Fruit fly (Drosophila melanogaster) S2 (cell line): ENCODE data around the gene CG11902.

ENCODE experiments used
- CG8478 ChIP-seq: fragments of >200 bp; optimal IDR thresholded peaks from 2 replicates; lab custom pipeline; 2018
- CTCF ChIP-seq, 2 experiments: fragments of >200 bp; optimal IDR thresholded peaks; 2 replicates each; lab custom pipeline; 2018

CG11902 gene

DNA sequence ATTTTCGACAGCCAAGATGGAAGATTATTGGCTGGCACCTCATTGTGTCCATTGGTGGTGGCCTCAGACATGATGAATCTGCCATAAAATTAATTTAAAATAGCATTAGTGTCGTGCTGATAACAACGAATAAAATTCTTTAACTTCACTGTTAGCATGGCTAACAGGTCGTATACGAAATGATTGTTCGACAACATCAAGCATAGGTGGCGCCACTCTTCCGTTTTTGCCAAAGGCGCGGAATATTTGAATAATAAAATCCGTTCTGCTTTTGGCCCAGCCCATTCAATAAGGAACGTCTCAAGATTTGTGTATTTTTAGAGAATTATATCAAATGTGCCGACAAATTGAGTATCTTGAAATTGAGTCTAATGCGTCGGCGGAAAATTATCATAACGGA is 22.5 kb upstream of the CG11902 start:
- TF ChIP-seq CG8478 (lab: Kevin White, UChicago) (no peak), CTCF (optimal IDR thresholded peaks at IDR 0.05; lab: Kevin White, UChicago) (peak; percentile 69 to 78)

DNA sequence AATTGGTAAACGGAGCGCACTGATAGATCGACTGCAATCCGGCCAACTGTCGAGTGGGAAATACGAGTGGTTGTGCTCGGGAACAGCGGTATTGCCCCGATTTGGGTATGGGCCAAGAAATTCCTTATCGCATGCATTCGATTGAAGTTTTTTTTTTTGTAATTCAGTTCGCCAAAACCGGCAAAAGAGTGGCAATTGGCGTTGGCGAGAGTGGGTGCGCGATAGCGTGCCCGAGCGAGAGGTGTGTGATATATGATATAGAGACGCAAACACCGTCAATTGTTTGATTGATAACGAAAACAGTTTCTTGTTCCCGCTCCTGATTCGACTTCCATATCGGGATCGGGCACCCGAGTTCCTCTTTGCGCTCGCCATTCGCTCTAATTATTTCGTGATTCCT is 21.3 kb upstream of the CG11902 start, which contains the start of gene CG31087:
CG31087 (minus strand) TSS at position 63 of the 400 bp plus-strand sequence.
- no peak for TF ChIP-seq CTCF (optimal IDR thresholded peaks at IDR 0.05; lab: Kevin White, UChicago)
- TF ChIP-seq CG8478 (lab: Kevin White, UChicago): no peak

DNA sequence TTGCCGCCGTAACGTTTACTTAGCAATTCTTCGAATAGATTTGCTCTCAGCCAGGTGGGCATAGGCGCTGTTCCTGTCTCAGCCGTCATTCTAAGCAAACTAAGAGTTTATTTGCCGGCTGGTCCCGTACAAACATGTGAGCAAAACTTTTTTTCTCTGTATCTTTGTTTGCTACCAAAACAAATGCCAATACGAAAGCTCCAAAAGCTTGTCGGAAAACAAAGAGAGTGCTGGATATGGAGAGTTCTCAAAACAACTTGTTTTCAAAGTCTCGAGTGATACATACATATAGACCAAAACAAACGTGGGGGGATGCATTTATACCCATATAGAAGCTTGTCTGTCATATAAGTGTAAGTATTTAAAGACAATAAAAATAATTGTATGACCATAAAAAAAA is 19.0 kb upstream of the CG11902 start, which contains the start of gene CG10559:
CG10559 (minus strand) TSS at position 101 of the 400 bp plus-strand sequence.
- TF ChIP-seq CG8478 (lab: Kevin White, UChicago) (no peak), CTCF (optimal IDR thresholded peaks at IDR 0.05; lab: Kevin White, UChicago) (no peak)

DNA sequence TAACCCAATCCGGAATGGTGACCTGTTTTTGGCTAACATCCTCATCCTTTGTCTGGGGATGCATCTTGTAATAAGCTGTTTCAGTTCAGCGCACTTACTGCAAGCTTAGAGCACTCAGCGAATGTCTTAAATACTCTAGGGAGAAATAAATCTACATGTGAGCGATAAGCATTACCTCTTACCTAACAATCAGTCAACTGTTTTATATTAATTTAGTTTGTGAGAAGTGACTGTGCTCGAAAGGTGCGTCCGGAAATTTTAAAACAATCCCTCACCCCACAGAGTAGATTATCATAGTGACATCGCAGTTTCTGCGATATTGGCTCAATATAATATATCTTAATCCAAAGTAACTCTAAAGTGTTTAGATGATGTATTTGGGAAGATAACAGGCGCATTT is 17.0 kb upstream of the CG11902 start, which contains the start of gene CG10553:
CG10553 (minus strand) TSS at position 101 of the 400 bp plus-strand sequence.
- TF ChIP-seq CG8478 (lab: Kevin White, UChicago) (no peak), CTCF (optimal IDR thresholded peaks at IDR 0.05; lab: Kevin White, UChicago) (no peak)

DNA sequence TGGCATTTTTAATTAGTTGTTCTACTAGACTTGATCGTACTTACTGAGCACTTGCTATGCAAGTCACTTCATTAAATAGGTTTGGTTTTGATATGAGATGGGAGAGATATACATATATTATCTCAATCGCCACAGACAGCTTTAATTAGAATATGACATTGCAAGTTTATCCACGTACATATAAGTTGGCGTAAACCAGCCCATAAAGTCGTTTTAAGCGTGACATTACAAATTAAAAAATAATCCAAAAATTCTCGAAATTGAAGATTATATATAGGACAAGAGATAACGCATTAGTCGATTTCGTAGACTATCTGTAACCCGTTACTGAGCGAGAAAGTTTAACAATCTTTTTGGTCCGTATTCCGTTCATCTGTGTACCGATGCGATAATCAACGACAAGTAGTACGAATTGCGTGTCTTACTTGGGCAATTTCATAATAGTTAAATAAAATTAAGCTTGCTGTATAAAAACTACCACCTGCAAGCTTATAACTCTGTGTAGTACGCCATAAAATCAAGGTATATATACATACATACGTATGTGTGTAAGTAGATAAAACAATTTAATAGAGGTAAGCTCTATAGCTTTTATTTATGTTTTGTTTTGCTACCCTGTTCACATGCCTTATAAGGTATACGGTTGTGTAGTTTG is 14.9 kb upstream of the CG11902 start, which contains the start of gene CG10560:
CG10560 (minus strand) TSS at position 51 of the 655 bp plus-strand sequence.
- TF ChIP-seq CG8478 (lab: Kevin White, UChicago) (no peak), CTCF (optimal IDR thresholded peaks at IDR 0.05; lab: Kevin White, UChicago) (no peak)

DNA sequence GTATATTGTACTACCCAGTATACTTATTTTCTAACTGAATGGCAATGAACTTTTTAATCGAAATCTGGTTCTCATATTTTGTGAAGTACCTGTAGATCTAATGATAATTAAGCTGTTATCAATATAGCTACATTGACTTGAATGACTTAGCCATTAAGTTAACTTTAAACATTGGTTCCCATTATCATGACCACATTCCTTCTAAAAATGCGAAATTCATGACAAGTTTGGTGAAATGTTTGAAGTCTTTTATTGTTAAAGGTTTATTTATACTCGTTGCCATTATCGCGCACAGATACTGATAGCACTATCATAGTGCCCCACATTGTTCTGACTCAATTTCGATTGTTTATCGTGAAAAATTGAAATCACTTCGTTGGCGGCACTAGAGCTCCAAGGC is 14.2 kb upstream of the CG11902 start:
- TF ChIP-seq CTCF (optimal IDR thresholded peaks at IDR 0.05; lab: Kevin White, UChicago) (no peak), CG8478 (lab: Kevin White, UChicago) (no peak)

DNA sequence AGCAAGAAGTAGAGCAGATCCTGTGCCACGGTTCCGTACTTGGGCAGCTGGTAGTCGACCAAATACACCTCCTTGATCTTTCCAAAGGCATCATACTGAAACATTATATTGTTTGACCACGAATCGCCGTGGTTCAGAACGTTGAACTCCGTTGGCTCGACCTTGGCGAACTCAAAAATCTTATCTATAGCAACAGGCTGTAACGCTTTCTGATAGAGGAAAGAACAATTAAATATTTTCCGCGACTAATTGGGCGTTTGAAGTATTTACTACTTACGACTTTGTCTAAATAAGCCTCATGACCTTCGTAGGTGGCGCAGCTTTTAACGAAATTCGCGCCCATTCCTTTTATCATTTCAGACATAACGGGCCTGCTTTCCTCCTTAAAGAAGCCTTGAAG is 13.4 kb upstream of the CG11902 start:
- TF ChIP-seq CTCF (optimal IDR thresholded peaks at IDR 0.05; lab: Kevin White, UChicago) (no peak), CG8478 (lab: Kevin White, UChicago) (no peak)

DNA sequence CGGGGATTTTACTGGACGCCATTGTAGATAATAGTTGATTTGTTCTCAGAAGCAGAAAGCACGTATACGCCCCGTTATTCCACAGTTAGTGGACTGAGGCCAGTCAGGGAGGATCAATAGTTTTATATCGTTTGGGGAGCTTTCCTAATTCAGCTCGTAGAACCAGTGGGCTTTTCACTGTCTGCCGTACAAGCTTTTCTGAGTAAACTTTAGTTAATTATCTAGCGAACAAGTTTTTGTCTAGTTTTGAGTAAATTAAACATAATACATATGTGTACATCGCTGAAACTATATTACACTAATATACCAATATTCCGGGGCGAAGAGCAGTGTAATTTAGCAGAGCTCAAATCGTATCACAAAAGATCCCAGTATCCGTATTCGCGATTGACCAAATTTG is 12.4 kb upstream of the CG11902 start, which contains the start of gene CG10562:
CG10562 (minus strand) TSS at position 101 of the 400 bp plus-strand sequence.
- TF ChIP-seq CTCF (optimal IDR thresholded peaks at IDR 0.05; lab: Kevin White, UChicago) (no peak), CG8478 (lab: Kevin White, UChicago) (no peak)

DNA sequence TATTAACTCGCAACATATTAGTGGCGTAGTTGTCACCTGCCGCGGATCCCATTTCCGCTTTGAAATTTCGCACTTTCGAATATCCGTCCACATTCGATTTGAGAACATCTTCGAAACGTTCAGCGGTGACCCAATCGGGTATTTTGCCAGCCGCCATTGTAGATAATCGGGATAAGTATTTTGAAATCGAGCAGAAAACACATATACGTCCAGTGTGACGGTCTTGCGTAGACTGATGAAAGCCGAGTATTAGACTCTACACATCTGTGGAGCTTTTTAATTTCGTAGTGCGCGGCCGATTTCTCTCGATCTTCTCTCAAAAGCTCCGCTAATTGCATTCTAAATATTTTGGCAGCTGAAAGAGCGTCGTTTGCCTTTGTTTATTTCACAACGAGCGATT is 6.0 kb upstream of the CG11902 start, which contains the start of gene CHKov1:
CHKov1 (minus strand) TSS at position 238 of the 400 bp plus-strand sequence.
- TF ChIP-seq CG8478 (lab: Kevin White, UChicago) (no peak), CTCF (optimal IDR thresholded peaks at IDR 0.05; lab: Kevin White, UChicago) (no peak)

DNA sequence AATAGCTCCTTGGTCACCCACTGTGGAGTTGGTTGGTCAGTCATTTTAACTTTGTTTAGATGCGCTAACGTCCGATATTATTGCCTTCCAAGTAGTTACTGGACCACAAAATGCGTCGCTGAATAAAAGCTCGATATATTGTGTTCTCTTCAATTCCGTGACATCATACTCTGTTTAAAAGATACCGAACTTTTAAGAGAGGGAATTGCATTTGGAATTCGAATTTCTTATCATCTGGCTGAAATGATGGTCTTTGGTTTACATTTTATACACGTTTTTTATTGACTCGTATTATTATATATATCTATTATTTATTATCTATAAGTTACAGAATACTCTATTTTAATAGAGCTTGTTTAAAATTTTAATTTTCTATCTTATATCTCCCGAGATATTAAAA is 4.0 kb upstream of the CG11902 start, which contains the start of gene CHKov2:
CHKov2 (minus strand) TSS at position 101 of the 400 bp plus-strand sequence.
- no peak for TF ChIP-seq CTCF (optimal IDR thresholded peaks at IDR 0.05; lab: Kevin White, UChicago)
- TF ChIP-seq CG8478 (lab: Kevin White, UChicago): no peak

DNA sequence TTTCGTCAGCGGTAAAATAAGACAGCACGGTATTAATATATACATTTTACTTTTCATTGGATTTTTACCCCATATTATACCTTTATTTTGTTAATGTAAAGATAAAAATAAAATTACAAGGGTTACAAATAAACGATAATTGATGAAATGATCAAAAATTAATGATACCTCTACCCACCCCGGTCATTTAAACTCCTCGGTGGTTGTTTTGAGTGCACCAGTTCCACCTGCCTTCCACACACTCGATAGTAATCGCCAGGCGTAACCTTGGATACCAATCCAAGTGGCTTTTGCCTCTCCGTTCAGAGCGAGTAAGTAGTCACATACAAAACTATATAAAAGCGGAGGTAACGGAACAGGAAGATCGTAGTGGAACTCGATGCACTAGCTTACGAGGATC is 4.9 kb downstream of the CG11902 start, which contains the start of gene rha:
rha (plus strand) TSS at position 301 of the 400 bp plus-strand sequence.
- TF ChIP-seq CG8478 (lab: Kevin White, UChicago) (no peak), CTCF (optimal IDR thresholded peaks at IDR 0.05; lab: Kevin White, UChicago) (no peak)

DNA sequence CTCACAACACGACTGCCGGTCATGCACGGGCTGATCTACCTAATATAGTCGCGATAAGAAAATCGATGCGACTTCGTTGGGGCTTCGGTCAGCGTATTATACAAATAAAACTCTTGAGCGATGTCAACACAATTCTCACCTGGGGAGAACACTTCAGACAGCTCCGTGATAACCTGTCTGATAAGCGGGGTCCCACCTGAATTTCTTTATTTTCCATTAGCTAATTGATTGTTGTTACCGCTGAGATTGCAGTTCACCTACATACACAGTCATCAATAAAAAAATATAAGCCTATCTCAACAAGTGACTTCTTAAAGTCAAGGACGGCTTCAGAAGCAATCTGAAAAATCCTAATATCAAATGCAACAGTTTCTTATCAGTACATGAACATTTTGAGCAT is 11.8 kb downstream of the CG11902 start, which contains the start of gene tobi:
tobi (minus strand) TSS at position 23 of the 400 bp plus-strand sequence.
- TF ChIP-seq CG8478 (lab: Kevin White, UChicago) (no peak), CTCF (optimal IDR thresholded peaks at IDR 0.05; lab: Kevin White, UChicago) (no peak)

DNA sequence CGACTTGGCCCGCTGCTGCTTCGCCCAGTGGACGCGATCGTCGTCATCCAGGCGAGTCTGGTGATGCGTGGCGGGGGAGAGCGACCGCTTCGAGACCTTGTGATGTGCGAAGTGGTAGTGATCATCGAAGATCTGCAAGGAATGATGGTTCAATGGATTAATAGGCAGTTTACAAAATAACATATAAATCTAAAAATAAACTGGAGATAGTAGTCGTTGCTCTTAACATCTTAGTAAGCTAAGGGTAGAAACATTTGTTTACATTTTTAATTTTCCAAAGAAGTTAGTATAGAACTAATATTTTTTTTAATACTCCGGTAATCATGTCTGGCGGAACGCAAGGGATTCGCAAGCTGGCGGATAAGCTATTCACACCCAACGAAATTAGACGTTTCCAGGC is 22.9 kb downstream of the CG11902 start, which contains the start of gene ND-49L:
ND-49L (plus strand) TSS at position 301 of the 400 bp plus-strand sequence.
- no peak for TF ChIP-seq CG8478 (lab: Kevin White, UChicago)
- TF ChIP-seq CTCF (optimal IDR thresholded peaks at IDR 0.05; lab: Kevin White, UChicago): no peak

DNA sequence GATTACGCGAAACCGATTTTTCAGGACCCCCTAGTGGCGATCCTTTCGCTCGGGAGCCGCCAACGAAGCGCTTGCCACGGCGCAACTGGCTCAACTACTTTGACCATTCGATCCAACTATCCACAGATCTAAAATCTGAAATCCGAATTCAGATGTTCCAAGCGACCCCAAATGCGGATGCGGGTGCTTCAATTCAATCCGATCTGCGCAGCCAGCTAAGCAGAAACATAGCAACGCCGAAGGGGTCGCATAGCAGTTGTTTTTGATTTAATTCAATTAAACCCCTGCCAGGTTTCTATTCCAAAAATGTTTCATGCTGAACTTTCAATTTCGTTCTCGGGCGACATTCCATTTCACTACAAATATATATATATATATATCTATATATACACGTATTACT is 47.6 kb downstream of the CG11902 start, which contains the start of gene alrm:
alrm (minus strand) TSS at position 101 of the 400 bp plus-strand sequence.
- no peak for TF ChIP-seq CTCF (optimal IDR thresholded peaks at IDR 0.05; lab: Kevin White, UChicago)

DNA sequence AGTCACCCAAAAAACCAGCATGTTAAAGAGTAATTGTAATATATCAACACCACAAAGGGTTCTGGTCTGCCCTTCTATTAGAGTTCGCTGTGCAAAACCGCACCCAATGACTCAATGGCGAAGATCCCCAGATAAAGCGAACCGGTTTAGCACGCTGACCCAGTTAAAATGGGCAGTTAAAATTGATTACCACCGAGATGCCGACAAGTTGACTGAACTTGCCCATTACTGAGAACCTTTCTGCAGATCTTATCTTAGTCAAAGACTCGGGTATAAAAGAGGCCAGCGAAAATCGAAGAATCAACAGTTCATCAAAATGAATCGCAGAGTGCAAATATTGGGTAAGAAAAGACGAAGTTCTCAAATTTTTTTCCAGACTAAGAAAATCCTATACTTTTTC is 48.3 kb downstream of the CG11902 start, which contains the start of gene CG31437:
CG31437 (plus strand) TSS at position 301 of the 400 bp plus-strand sequence.
- TF ChIP-seq CTCF (optimal IDR thresholded peaks at IDR 0.05; lab: Kevin White, UChicago) (no peak), CG8478 (lab: Kevin White, UChicago) (no peak)
